Worm (Caenorhabditis elegans) whole organism, late embryonic: ENCODE results near the gene F01D5.6.

Experiments
- F13H6.1 ChIP-seq: sonication (generic microtip); optimal IDR thresholded peaks from 2 replicates; lab custom pipeline; 2016; ENCODE audit warnings: missing genetic modification characterization, missing compliant biosample characterization
- K02D7.2 ChIP-seq: sonication (generic microtip); optimal IDR thresholded peaks from 2 replicates; lab custom pipeline; 2017; ENCODE audit warnings: mild to moderate bottlenecking, missing genetic modification characterization, missing compliant biosample characterization
- ama-1 ChIP-seq: fragments of 150-350 bp; optimal IDR thresholded peaks from 2 replicates; lab custom pipeline; 2014
- ceh-31 ChIP-seq: sonication (generic microtip); optimal IDR thresholded peaks from 2 replicates; lab custom pipeline; 2016; ENCODE audit warnings: missing genetic modification characterization, missing compliant biosample characterization
- ceh-9 ChIP-seq: sonication (generic microtip); optimal IDR thresholded peaks from 2 replicates; lab custom pipeline; 2016; ENCODE audit warnings: mild to moderate bottlenecking, missing genetic modification characterization, inconsistent platforms, missing compliant biosample characterization
- dve-1 ChIP-seq: sonication (generic microtip); optimal IDR thresholded peaks from 2 replicates; lab custom pipeline; 2017; ENCODE audit warnings: antibody characterized with exemption, mild to moderate bottlenecking, missing genetic modification characterization, missing compliant biosample characterization
- elt-4 ChIP-seq: sonication (generic microtip); optimal IDR thresholded peaks from 2 replicates; lab custom pipeline; 2016; ENCODE audit warnings: missing genetic modification characterization, missing compliant biosample characterization
- ets-4 ChIP-seq: sonication (generic microtip); optimal IDR thresholded peaks from 2 replicates; lab custom pipeline; 2016; ENCODE audit warnings: missing genetic modification characterization, missing compliant biosample characterization
- fkh-6 ChIP-seq: sonication (generic microtip); optimal IDR thresholded peaks from 2 replicates; lab custom pipeline; 2016; ENCODE audit warnings: missing genetic modification characterization, missing compliant biosample characterization
- hlh-15 ChIP-seq: sonication (generic microtip); optimal IDR thresholded peaks from 2 replicates; lab custom pipeline; 2016; ENCODE audit warnings: missing genetic modification characterization, missing compliant biosample characterization
- pqm-1 ChIP-seq: sonication (generic microtip); optimal IDR thresholded peaks from 2 replicates; lab custom pipeline; 2016; ENCODE audit warnings: missing genetic modification characterization, missing compliant biosample characterization
- tbx-2 ChIP-seq: sonication (generic microtip); optimal IDR thresholded peaks from 2 replicates; lab custom pipeline; 2016; ENCODE audit warnings: missing genetic modification characterization, missing compliant biosample characterization
- zip-5 ChIP-seq: sonication (generic microtip); optimal IDR thresholded peaks from 2 replicates; lab custom pipeline; 2016; ENCODE audit warnings: missing genetic modification characterization, missing compliant biosample characterization

- TF ChIP-seq ets-4 (tag; lab: Kevin White, UChicago) (no peak), fkh-6 (tag; lab: Kevin White, UChicago) (no peak), dve-1 (tag; lab: Kevin White, UChicago) (no peak), ceh-9 (no peak), ama-1 (lab: Kevin White, UChicago) (no peak), pqm-1 (tag; lab: Kevin White, UChicago) (no peak), ceh-31 (tag; lab: Kevin White, UChicago) (no peak), hlh-15 (no peak), elt-4 (tag; lab: Kevin White, UChicago) (no peak), zip-5 (tag; lab: Kevin White, UChicago) (no peak), F13H6.1 (tag; lab: Kevin White, UChicago) (no peak), tbx-2 (tag; lab: Kevin White, UChicago) (no peak), K02D7.2 (tag; lab: Kevin White, UChicago) (no peak)
These were observed 8.3 kb upstream of the F01D5.6 start for ce11 chrII:13997989-13998388.
